Fruit fly (Drosophila melanogaster): ENCODE results near the gene msi.
A peak's percentile ranks its signal among the peaks of the same experiment; 100 is the strongest.

msi gene

DNA sequence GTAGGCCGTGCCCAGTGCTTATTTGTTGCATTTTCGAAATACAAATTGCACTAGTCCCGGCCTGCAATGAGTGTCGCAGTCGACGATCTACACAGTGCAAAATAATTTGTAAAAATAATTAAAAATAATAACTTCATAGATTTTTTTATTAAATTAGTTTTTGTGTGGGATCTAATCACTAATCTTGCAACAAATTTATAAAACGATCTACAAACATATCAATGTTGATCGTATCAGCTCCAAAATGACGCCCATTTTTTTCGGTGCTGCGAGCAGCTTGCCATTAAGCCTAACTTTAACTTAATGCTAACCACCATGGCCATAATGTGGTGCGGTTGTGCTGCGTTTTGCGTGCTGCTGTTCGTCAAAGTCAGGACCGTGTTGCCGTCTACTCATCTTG is 135.5 kb downstream of the msi start (continued):
- TF ChIP-seq tio (GFP tag; optimal IDR thresholded peaks at IDR 0.05) (no peak), HLHmδ (GFP tag; optimal IDR thresholded peaks at IDR 0.05) (no peak), gsb-n (tag; optimal IDR thresholded peaks at IDR 0.05) (no peak), B-H1 (GFP tag; IDR thresholded peaks at IDR 0.05) (no peak), al (GFP tag; IDR thresholded peaks at IDR 0.05) (no peak), crp (GFP tag; optimal IDR thresholded peaks at IDR 0.05) (no peak), Optix (GFP tag; IDR thresholded peaks at IDR 0.05) (no peak), maf-S (GFP tag; optimal IDR thresholded peaks at IDR 0.05) (no peak), az2 (GFP tag; optimal IDR thresholded peaks at IDR 0.05) (peak; percentile 25), CG6254 (GFP tag; optimal IDR thresholded peaks at IDR 0.05) (peak; percentile 2), ewg (GFP tag; optimal IDR thresholded peaks at IDR 0.05) (no peak), CG30431 (GFP tag; optimal IDR thresholded peaks at IDR 0.05) (no peak), CG8388 (GFP tag; optimal IDR thresholded peaks at IDR 0.05) (no peak), Bgb (GFP tag; IDR thresholded peaks at IDR 0.05; ENCODE audit: partially characterized antibody) (no peak), gt (GFP tag; IDR thresholded peaks at IDR 0.05) (no peak), Dll (GFP tag; IDR thresholded peaks at IDR 0.05; ENCODE audit: partially characterized antibody) (no peak), CG15011 (GFP tag; optimal IDR thresholded peaks at IDR 0.05) (no peak), CG10267 (tag; optimal IDR thresholded peaks at IDR 0.05) (peak; percentile 4), vvl (GFP tag; IDR thresholded peaks at IDR 0.05) (0 out of 2 replicates have a peak, but pooled peaks have one; percentile 10), CG4360 (GFP tag; IDR thresholded peaks at IDR 0.05) (no peak), Sox102F (GFP tag; optimal IDR thresholded peaks at IDR 0.05) (no peak), CG6689 (GFP tag; IDR thresholded peaks at IDR 0.05) (no peak), CG3838 (GFP tag; optimal IDR thresholded peaks at IDR 0.05) (no peak), CG17612 (GFP tag; IDR thresholded peaks at IDR 0.05) (no peak), nerfin-2 (GFP tag; IDR thresholded peaks at IDR 0.05; ENCODE audit: partially characterized antibody) (0 out of 2 replicates have a peak, but pooled peaks have one; percentile 0), fd64A (GFP tag; optimal IDR thresholded peaks at IDR 0.05) (no peak), pnt (GFP tag; optimal IDR thresholded peaks at IDR 0.05) (no peak), Tbp (GFP tag; optimal IDR thresholded peaks at IDR 0.05) (no peak), Max (GFP tag; optimal IDR thresholded peaks at IDR 0.05) (no peak), CG4820 (GFP tag; optimal IDR thresholded peaks at IDR 0.05) (no peak), ro (GFP tag; IDR thresholded peaks at IDR 0.05) (no peak), bcd (GFP tag; optimal IDR thresholded peaks at IDR 0.05) (no peak), Six4 (GFP tag; optimal IDR thresholded peaks at IDR 0.05) (no peak), CG17359 (tag; optimal IDR thresholded peaks at IDR 0.05) (peak; percentile 38), CG13287 (GFP tag; IDR thresholded peaks at IDR 0.05; ENCODE audit: partially characterized antibody) (no peak), sob (GFP tag; IDR thresholded peaks at IDR 0.05) (0 out of 2 replicates have a peak, but pooled peaks have one; percentile 12), Rfx (GFP tag; IDR thresholded peaks at IDR 0.05) (no peak), crol (GFP tag; IDR thresholded peaks at IDR 0.05) (no peak), ase (GFP tag; IDR thresholded peaks at IDR 0.05) (no peak), Myb (GFP tag; optimal IDR thresholded peaks at IDR 0.05) (no peak), CG5245 (GFP tag; optimal IDR thresholded peaks at IDR 0.05) (no peak), nmo (GFP tag; optimal IDR thresholded peaks at IDR 0.05) (peak; percentile 0), lbe (GFP tag; optimal IDR thresholded peaks at IDR 0.05) (peak; percentile 22), CG2875 (GFP tag; optimal IDR thresholded peaks at IDR 0.05) (no peak), CG14965 (GFP tag; optimal IDR thresholded peaks at IDR 0.05; ENCODE audit: borderline replicate concordance) (no peak), CG17328 (GFP tag; IDR thresholded peaks at IDR 0.05) (no peak), CG7372 (GFP tag; IDR thresholded peaks at IDR 0.05) (no peak), CG10959 (GFP tag; IDR thresholded peaks at IDR 0.05) (no peak), CG12299 (tag; optimal IDR thresholded peaks at IDR 0.05) (no peak), Hsf (GFP tag; optimal IDR thresholded peaks at IDR 0.05) (no peak), salm (tag; optimal IDR thresholded peaks at IDR 0.05) (no peak)
